Worm (Caenorhabditis elegans) whole organism, L4/young adult: ENCODE measurements around the gene prkl-1.

Source experiments
- W03F9.2 ChIP-seq: fragments of 150-350 bp; optimal IDR thresholded peaks from 2 replicates; lab custom pipeline; 2014; ENCODE audit warnings: missing biosample characterization, missing genetic modification characterization
- dao-5 ChIP-seq: sonication (generic microtip); optimal IDR thresholded peaks from 2 replicates; lab custom pipeline; 2016; ENCODE audit warnings: missing genotype, missing genetic modification characterization, moderate library complexity, missing compliant biosample characterization
- him-1 ChIP-seq: sonication (generic microtip); optimal IDR thresholded peaks from 2 replicates; lab custom pipeline; 2016; ENCODE audit warnings: missing genotype, missing genetic modification reagents, missing genetic modification characterization, missing compliant biosample characterization

DNA sequence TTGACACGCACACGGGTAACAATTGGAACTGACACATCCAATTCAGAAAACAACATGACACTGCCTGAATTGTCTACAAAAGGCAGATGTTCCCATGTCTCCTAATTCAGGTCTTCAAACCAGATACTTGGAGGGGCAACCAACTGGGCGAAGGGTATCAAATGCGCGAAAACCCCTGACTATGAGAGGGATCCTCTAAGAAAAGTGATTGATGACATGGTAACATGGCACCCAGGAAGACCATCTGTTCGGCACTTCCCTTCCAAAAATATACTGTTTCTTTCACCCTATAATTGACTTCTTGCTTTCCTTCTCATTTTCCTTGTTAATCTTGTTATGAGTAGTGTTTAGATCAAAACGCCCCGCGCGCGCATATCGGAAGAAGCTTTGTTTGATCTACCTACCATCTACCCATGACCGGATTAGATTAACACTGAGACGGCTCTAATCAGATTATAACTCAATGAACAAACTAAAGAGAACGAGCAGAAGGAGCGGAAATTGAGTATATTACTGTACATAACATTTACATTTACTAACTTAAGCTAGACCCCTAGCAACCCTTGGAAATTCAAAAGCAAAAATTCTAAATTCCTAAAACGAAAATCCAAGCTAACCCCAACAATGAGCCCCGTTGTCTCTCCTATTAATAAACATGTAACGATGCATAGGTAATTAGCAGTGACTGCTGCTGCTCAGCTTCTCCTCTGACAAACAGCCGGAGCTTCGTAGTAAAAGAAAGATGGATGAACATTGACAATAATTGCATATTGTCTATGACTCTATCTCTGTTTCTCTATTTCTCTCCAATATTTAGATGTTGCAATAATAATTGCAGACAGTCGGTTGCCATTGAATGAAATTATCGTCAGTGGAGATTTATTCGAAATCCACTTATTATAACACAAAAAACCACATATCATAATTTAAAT is 2.0 kb downstream of the prkl-1 start:
- TF ChIP-seq dao-5 (no peak), him-1 (tag; lab: Kevin White, UChicago) (no peak), W03F9.2 (tag; lab: Kevin White, UChicago) (no peak)
